Worm (Caenorhabditis elegans): Measurements from ENCODE around the gene R10E4.3.

ce11 chrIII:4257896-4258295 lies 29.4 kb downstream of the R10E4.3 start:
- TF ChIP-seq nhr-28 (tag; optimal IDR thresholded peaks at IDR 0.05) = no peak
- TF ChIP-seq blmp-1 (tag; optimal IDR thresholded peaks at IDR 0.05) = no peak
- no peak for TF ChIP-seq nhr-237 (tag; optimal IDR thresholded peaks at IDR 0.05)
- TF ChIP-seq nhr-2 (tag; optimal IDR thresholded peaks at IDR 0.05) = no peak
- TF ChIP-seq unc-62 (GFP tag; optimal IDR thresholded peaks at IDR 0.05) = no peak
- TF ChIP-seq pha-4 (tag; optimal IDR thresholded peaks at IDR 0.05) = no peak

Data from whole organism, mixed stage, embryonic.